Fruit fly (Drosophila melanogaster) whole organism, prepupa: Measurements from ENCODE around the gene CG13796.

ENCODE experiments used
- CG6276 ChIP-seq: fragments of 200-800 bp; sonication (Bioruptor generic); optimal IDR thresholded peaks from 2 replicates; lab custom pipeline; 2017; ENCODE audit warnings: missing biosample characterization, mild to moderate bottlenecking, missing genetic modification characterization
- CG8319 ChIP-seq: fragments of 200-800 bp; sonication (Bioruptor generic); optimal IDR thresholded peaks from 3 replicates; lab custom pipeline; 2016; ENCODE audit warnings: missing biosample characterization, missing genetic modification characterization
- Eip93F ChIP-seq: fragments of 200-800 bp; sonication (Bioruptor generic); optimal IDR thresholded peaks from 2 replicates; lab custom pipeline; 2016; ENCODE audit warnings: missing biosample characterization, mild to moderate bottlenecking, missing genetic modification characterization
- Met ChIP-seq: fragments of 200-800 bp; sonication (Bioruptor generic); optimal IDR thresholded peaks from 3 replicates; lab custom pipeline; 2016; ENCODE audit warnings: missing biosample characterization, missing genetic modification characterization
- esn ChIP-seq: fragments of 200-800 bp; sonication (Bioruptor generic); optimal IDR thresholded peaks from 2 replicates; lab custom pipeline; 2016; ENCODE audit warnings: missing biosample characterization, mild to moderate bottlenecking, missing genetic modification characterization, moderate library complexity
- net ChIP-seq: fragments of 200-800 bp; sonication (Bioruptor generic); optimal IDR thresholded peaks from 3 replicates; lab custom pipeline; 2016; ENCODE audit warnings: missing biosample characterization, missing genetic modification characterization

- TF ChIP-seq esn (GFP tag; lab: Kevin White, UChicago) (no peak), CG8319 (no peak), net (no peak), Met (GFP tag; lab: Kevin White, UChicago) (no peak), CG6276 (GFP tag; lab: Kevin White, UChicago) (no peak), Eip93F (GFP tag; lab: Kevin White, UChicago) (no peak)
Observed at dm6 chr2L:7746975-7747374, 14.5 kb upstream of the CG13796 start, which contains the start of gene ATPsynGL.
